Worm (Caenorhabditis elegans) whole organism, L4 larva: ENCODE measurements around the gene srt-59.

ENCODE experiments used
- F37D6.2 ChIP-seq: sonication (generic microtip); optimal IDR thresholded peaks from 2 replicates; lab custom pipeline; 2016; ENCODE audit warnings: mild to moderate bottlenecking, missing genetic modification characterization, missing compliant biosample characterization
- Y105C5A.15 ChIP-seq: fragments of 200-800 bp; sonication (Bioruptor generic); IDR thresholded peaks from 2 replicates; pipeline ENCODE4 v1.3.6; 2022; ENCODE audit warnings: missing genetic modification characterization, missing compliant biosample characterization
- ceh-62 ChIP-seq: sonication (generic microtip); optimal IDR thresholded peaks from 2 replicates; lab custom pipeline; 2017; ENCODE audit warnings: missing biosample characterization, missing genetic modification characterization
- dve-1 ChIP-seq: sonication (generic microtip); optimal IDR thresholded peaks from 2 replicates; lab custom pipeline; 2017; ENCODE audit warnings: antibody characterized with exemption, mild to moderate bottlenecking, missing genetic modification characterization, missing compliant biosample characterization; ENCODE audit not compliant: insufficient read depth
- jun-1 ChIP-seq: fragments of 150-350 bp; optimal IDR thresholded peaks from 2 replicates; lab custom pipeline; 2014; ENCODE audit warnings: missing biosample characterization, missing genetic modification reagents, missing genetic modification characterization
- mxl-3 ChIP-seq: fragments of 200-800 bp; sonication (Bioruptor generic); optimal IDR thresholded peaks from 2 replicates; lab custom pipeline; 2018; ENCODE audit warnings: mild to moderate bottlenecking, missing genetic modification characterization, missing compliant biosample characterization
- nhr-237 ChIP-seq: sonication (generic microtip); optimal IDR thresholded peaks from 2 replicates; lab custom pipeline; 2017; ENCODE audit warnings: missing biosample characterization, missing genetic modification characterization
- pha-4 ChIP-seq, 2 experiments: fragments of 150-350 bp in 1 of 2; fragments of 200-800 bp in 1 of 2; sonication (Bioruptor generic) in 1 of 2; IDR thresholded peaks in 1 of 2; optimal IDR thresholded peaks in 1 of 2; 2 replicates each; pipeline versions ENCODE4 v1.3.6 to Lab custom; 2014 to 2022; ENCODE audit warnings: missing genetic modification characterization in 2 of 2, missing genetic modification reagents in 2 of 2, missing biosample characterization in 1 of 2, missing compliant biosample characterization in 1 of 2
- tag-97 ChIP-seq: fragments of 200-800 bp; sonication (Bioruptor generic); IDR thresholded peaks from 2 replicates; pipeline ENCODE4 v1.3.6; 2022; ENCODE audit warnings: missing genetic modification characterization, missing compliant biosample characterization
- unc-62 ChIP-seq, 3 experiments: fragments of 150-350 bp in 1 of 3; sonication (generic microtip); optimal IDR thresholded peaks in 2 of 3; peaks in 1 of 3; 1 replicate in 1 of 3; 2 replicates in 2 of 3; lab custom pipeline; 2014 to 2017; ENCODE audit warnings: missing biosample characterization in 3 of 3, missing genetic modification characterization in 3 of 3, missing genetic modification reagents in 3 of 3, missing genotype in 1 of 3
- vab-7 ChIP-seq: fragments of 200-800 bp; sonication (Bioruptor generic); IDR thresholded peaks from 2 replicates; pipeline ENCODE4 v1.3.6; 2022; ENCODE audit warnings: missing genetic modification reagents, missing genetic modification characterization, missing compliant biosample characterization
- zag-1 ChIP-seq: fragments of 150-350 bp; optimal IDR thresholded peaks from 2 replicates; lab custom pipeline; 2014; ENCODE audit warnings: missing biosample characterization, missing genetic modification characterization

DNA sequence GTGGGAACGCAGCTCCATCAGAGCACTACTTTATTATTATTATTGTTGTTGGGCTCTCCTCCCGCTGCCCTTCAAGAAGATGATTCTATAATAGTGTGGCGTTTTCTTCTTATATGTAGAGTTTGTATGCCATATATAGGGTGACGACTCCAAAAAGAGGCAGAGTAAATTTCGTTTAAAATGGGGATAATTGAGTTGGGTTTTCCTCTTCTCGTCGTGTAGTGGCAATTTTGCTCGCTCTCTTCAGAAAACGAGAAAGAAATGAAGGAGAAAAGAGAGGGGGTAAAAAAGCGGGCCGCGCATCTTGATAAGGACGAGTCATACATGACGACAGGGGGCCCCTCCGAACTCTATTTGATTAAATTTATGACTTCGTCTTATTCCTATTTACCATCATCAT lies 38.1 kb downstream of the srt-59 start:
- no peak for TF ChIP-seq pha-4 (GFP tag; IDR thresholded peaks at IDR 0.05; lab: Robert Waterston, UW)
- TF ChIP-seq pha-4 (tag; optimal IDR thresholded peaks at IDR 0.05; lab: Kevin White, UChicago) = no peak
- TF ChIP-seq Y105C5A.15 (GFP tag; lab: Robert Waterston, UW) = no peak
- no peak for TF ChIP-seq nhr-237
- TF ChIP-seq zag-1 (tag; lab: Kevin White, UChicago) = no peak
- no peak for TF ChIP-seq jun-1 (tag; lab: Kevin White, UChicago)
- no peak for TF ChIP-seq mxl-3 (GFP tag; lab: Kevin White, UChicago)
- no peak for TF ChIP-seq vab-7 (GFP tag; lab: Robert Waterston, UW)
- no peak for TF ChIP-seq unc-62 (GFP tag; optimal IDR thresholded peaks at IDR 0.05 in 1 of 2; lab: Kevin White, UChicago)
- no peak for TF ChIP-seq unc-62 (tag; optimal IDR thresholded peaks at IDR 0.05; lab: Kevin White, UChicago)
- no peak for TF ChIP-seq ceh-62 (tag; lab: Kevin White, UChicago)
- no peak for TF ChIP-seq F37D6.2 (tag; lab: Kevin White, UChicago)
- no peak for TF ChIP-seq tag-97 (GFP tag; lab: Robert Waterston, UW)
- TF ChIP-seq dve-1 (tag; lab: Kevin White, UChicago) = no peak
